Worm (Caenorhabditis elegans) whole organism, L3 larva: ENCODE measurements around the gene T19H12.15.

Source experiments
- R02D3.7 ChIP-seq: fragments of 150-350 bp; optimal IDR thresholded peaks from 2 replicates; lab custom pipeline; 2014; ENCODE audit warnings: missing biosample characterization, missing genetic modification characterization
- ZK546.5 ChIP-seq: sonication (generic microtip); optimal IDR thresholded peaks from 2 replicates; lab custom pipeline; 2017; ENCODE audit warnings: missing biosample characterization, missing genetic modification characterization
- ceh-16 ChIP-seq: sonication (generic microtip); optimal IDR thresholded peaks from 2 replicates; lab custom pipeline; 2017; ENCODE audit warnings: missing biosample characterization, missing genetic modification characterization
- ceh-28 ChIP-seq: fragments of 150-350 bp; optimal IDR thresholded peaks from 2 replicates; lab custom pipeline; 2014; ENCODE audit warnings: missing biosample characterization, missing genetic modification reagents, missing genetic modification characterization
- ceh-82 ChIP-seq: fragments of 150-350 bp; optimal IDR thresholded peaks from 2 replicates; lab custom pipeline; 2014; ENCODE audit warnings: missing biosample characterization, missing genetic modification characterization
- daf-12 ChIP-seq: fragments of 150-350 bp; optimal IDR thresholded peaks from 2 replicates; lab custom pipeline; 2014; ENCODE audit warnings: missing biosample characterization, missing genetic modification reagents, missing genetic modification characterization
- elt-1 ChIP-seq: fragments of 150-350 bp; optimal IDR thresholded peaks from 2 replicates; lab custom pipeline; 2014; ENCODE audit warnings: missing biosample characterization, missing genetic modification characterization
- elt-2 ChIP-seq: sonication (generic microtip); optimal IDR thresholded peaks from 2 replicates; lab custom pipeline; 2016; ENCODE audit warnings: missing genetic modification reagents, mild to moderate bottlenecking, missing genetic modification characterization, missing compliant biosample characterization
- elt-3 ChIP-seq, 3 experiments: fragments of 150-350 bp in 1 of 3; sonication (generic microtip) in 2 of 3; optimal IDR thresholded peaks; 2 replicates in 2 of 3; 4 replicates in 1 of 3; lab custom pipeline; 2014 to 2017; ENCODE audit warnings: missing biosample characterization in 3 of 3, missing genetic modification characterization in 3 of 3
- eor-1 ChIP-seq, 2 experiments: fragments of 150-350 bp; optimal IDR thresholded peaks; 2 replicates each; lab custom pipeline; 2014 to 2018; ENCODE audit warnings: missing biosample characterization in 2 of 2, missing genetic modification characterization in 2 of 2
- fkh-2 ChIP-seq: fragments of 150-350 bp; optimal IDR thresholded peaks from 2 replicates; lab custom pipeline; 2014; ENCODE audit warnings: missing biosample characterization, missing genetic modification reagents, missing genetic modification characterization
- fos-1 ChIP-seq: fragments of 150-350 bp; optimal IDR thresholded peaks from 2 replicates; lab custom pipeline; 2014; ENCODE audit warnings: missing biosample characterization, missing genetic modification characterization
- hmg-11 ChIP-seq: sonication (generic microtip); optimal IDR thresholded peaks from 2 replicates; lab custom pipeline; 2016; ENCODE audit warnings: missing genetic modification characterization, missing compliant biosample characterization
- lin-15B ChIP-seq: fragments of 150-350 bp; optimal IDR thresholded peaks from 2 replicates; lab custom pipeline; 2014; ENCODE audit warnings: missing biosample characterization, missing genetic modification characterization
- lsy-12 ChIP-seq: sonication (generic microtip); optimal IDR thresholded peaks from 2 replicates; lab custom pipeline; 2016; ENCODE audit warnings: mild to moderate bottlenecking, missing genetic modification characterization, missing compliant biosample characterization
- nfya-1 ChIP-seq: sonication (generic microtip); optimal IDR thresholded peaks from 2 replicates; lab custom pipeline; 2017; ENCODE audit warnings: missing genetic modification characterization, mild to moderate bottlenecking, missing compliant biosample characterization, antibody characterized with exemption, moderate library complexity; ENCODE audit not compliant: insufficient read depth
- nhr-12 ChIP-seq: fragments of 150-350 bp; optimal IDR thresholded peaks from 2 replicates; lab custom pipeline; 2014; ENCODE audit warnings: missing biosample characterization, missing genetic modification characterization
- nhr-23 ChIP-seq: fragments of 150-350 bp; optimal IDR thresholded peaks from 2 replicates; lab custom pipeline; 2014; ENCODE audit warnings: missing biosample characterization, missing genetic modification reagents, missing genetic modification characterization
- nhr-237 ChIP-seq: fragments of 150-350 bp; optimal IDR thresholded peaks from 2 replicates; lab custom pipeline; 2014; ENCODE audit warnings: missing biosample characterization, missing genetic modification characterization
- nhr-25 ChIP-seq: sonication (generic microtip); optimal IDR thresholded peaks from 2 replicates; lab custom pipeline; 2017; ENCODE audit warnings: missing biosample characterization, missing genetic modification characterization
- nhr-43 ChIP-seq: sonication (generic microtip); optimal IDR thresholded peaks from 2 replicates; lab custom pipeline; 2016; ENCODE audit warnings: mild to moderate bottlenecking, missing genetic modification characterization, missing compliant biosample characterization; ENCODE audit not compliant: poor library complexity, severe bottlenecking
- nhr-67 ChIP-seq: fragments of 150-350 bp; optimal IDR thresholded peaks from 2 replicates; lab custom pipeline; 2014; ENCODE audit warnings: missing biosample characterization, missing genetic modification characterization
- nhr-76 ChIP-seq: fragments of 150-350 bp; sonication (generic microtip); optimal IDR thresholded peaks from 5 replicates; lab custom pipeline; 2014; ENCODE audit warnings: missing biosample characterization, missing genetic modification characterization
- pha-4 ChIP-seq: fragments of 150-350 bp; optimal IDR thresholded peaks from 2 replicates; lab custom pipeline; 2014; ENCODE audit warnings: missing biosample characterization, missing genetic modification reagents, missing genetic modification characterization
- pqm-1 ChIP-seq: fragments of 150-350 bp; optimal IDR thresholded peaks from 2 replicates; lab custom pipeline; 2017; ENCODE audit warnings: missing biosample characterization, missing genetic modification characterization, inconsistent platforms
- sea-2 ChIP-seq: fragments of 150-350 bp; sonication (generic microtip); optimal IDR thresholded peaks from 4 replicates; lab custom pipeline; 2014; ENCODE audit warnings: missing biosample characterization, missing genetic modification reagents, missing genetic modification characterization
- skn-1 ChIP-seq: fragments of 150-350 bp; optimal IDR thresholded peaks from 2 replicates; lab custom pipeline; 2014; ENCODE audit warnings: missing biosample characterization, missing genetic modification characterization
- snpc-4 ChIP-seq: fragments of 150-350 bp; optimal IDR thresholded peaks from 2 replicates; lab custom pipeline; 2014; ENCODE audit warnings: missing biosample characterization, missing genetic modification characterization
- unc-39 ChIP-seq: sonication (generic microtip); optimal IDR thresholded peaks from 4 replicates; lab custom pipeline; 2017; ENCODE audit warnings: missing biosample characterization, missing genetic modification characterization
- unc-62 ChIP-seq: fragments of 150-350 bp; sonication (generic microtip); optimal IDR thresholded peaks from 4 replicates; lab custom pipeline; 2014; ENCODE audit warnings: missing biosample characterization, missing genetic modification reagents, missing genetic modification characterization
- ztf-11 ChIP-seq: fragments of 150-350 bp; optimal IDR thresholded peaks from 2 replicates; lab custom pipeline; 2014; ENCODE audit warnings: missing biosample characterization, missing genetic modification characterization

T19H12.15 gene

DNA sequence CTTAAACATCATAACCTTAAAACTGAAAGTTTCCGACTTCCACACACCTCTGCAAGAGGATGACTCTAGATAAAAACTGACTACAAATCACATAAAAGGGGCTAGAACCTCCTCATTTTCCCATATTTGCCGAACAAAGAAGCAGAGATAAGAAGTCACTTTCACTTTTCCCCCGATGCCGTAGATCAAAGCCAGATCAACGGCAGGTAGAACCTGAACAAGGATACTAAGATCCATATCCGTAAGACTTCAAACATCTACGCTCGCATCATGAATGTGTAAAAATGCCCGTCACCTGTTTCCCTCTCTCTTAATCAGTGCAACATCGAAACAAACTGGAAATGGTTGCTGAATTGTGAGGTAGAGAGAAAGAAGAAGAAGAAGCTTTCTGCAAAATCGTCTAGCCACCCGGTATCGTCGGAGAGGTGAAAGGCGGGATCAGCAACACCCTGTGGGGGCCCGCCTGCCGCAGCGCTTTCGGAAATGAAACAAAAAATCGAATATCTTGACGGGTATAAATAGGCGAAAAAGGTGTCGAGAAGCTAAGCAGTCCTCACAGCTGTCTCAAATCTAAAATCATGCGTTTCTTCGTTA, 39.6 kb upstream of the T19H12.15 start, which contains the start of gene C02E7.6:
TSS of gene C02E7.6 (plus strand) at position 544 of the 594 bp plus-strand sequence.
- TF ChIP-seq elt-1 (tag; lab: Kevin White, UChicago) = peak; percentile 94
- TF ChIP-seq nfya-1 = peak; percentile 9
- peak; percentile 97 for TF ChIP-seq nhr-25 (tag; lab: Kevin White, UChicago)
- TF ChIP-seq nhr-23 (tag; lab: Kevin White, UChicago) = peak; percentile 0
- no peak for TF ChIP-seq unc-62
- no peak for TF ChIP-seq nhr-12 (tag; lab: Kevin White, UChicago)
- TF ChIP-seq lin-15B = no peak
- peak in 1 of 3 experiments; percentile 22 for TF ChIP-seq elt-3 (tag; optimal IDR thresholded peaks at IDR 0.05; lab: Kevin White, UChicago)
- TF ChIP-seq nhr-43 (tag; lab: Kevin White, UChicago) = peak; percentile 92

DNA sequence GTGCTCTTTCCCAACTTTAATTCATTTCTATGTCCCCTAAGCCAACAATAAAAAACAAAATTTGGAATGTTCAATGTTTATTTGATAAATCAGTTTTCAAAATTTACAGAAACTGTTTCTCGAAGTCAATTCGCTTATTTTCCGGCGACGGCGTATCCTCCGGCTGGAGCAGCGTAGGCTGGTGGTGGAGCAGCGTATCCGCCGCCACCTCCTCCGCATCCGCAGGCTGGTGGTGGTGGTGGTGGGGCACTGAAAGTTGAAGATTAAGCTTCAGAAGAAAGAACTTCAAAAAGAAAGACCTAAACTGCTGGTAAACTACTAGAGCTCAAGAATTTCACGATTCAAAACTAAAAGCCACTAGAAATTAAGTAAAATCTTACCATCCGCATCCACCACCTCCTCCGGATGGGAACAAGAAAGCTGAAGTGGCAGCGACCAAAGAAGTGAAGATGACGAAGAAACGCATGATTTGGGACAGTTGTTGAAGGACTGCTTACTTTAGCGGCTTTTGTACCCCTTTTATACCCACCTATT, 39.0 kb upstream of the T19H12.15 start, which contains the start of gene C02E7.7:
TSS of gene C02E7.7 (minus strand) at position 484 of the 534 bp plus-strand sequence.
- no peak for TF ChIP-seq pqm-1 (tag; lab: Kevin White, UChicago)
- TF ChIP-seq, all 47 proteins: peak for 0

DNA sequence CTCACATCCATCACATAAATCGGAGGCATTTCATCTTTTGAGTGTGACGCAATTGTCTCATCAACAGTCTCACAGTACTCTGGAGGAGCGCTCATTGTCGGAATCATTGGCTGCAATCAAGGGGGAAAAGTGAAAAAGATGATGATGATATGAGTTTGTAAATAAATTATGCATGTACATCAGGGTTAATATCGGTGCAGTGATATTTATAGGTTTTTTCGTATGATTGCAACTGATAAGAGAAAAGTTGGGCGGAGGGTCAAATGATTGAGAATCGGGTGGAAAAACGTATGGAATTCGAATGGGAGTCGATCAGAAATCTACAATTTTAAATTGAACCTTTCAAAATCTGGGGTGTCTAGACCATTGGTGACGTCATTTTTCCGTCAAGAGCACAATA, 35.7 kb upstream of the T19H12.15 start, which contains the start of gene H23N18.6:
TSS of gene H23N18.6 (minus strand) at position 201 of the 400 bp plus-strand sequence.
- peak; percentile 26 for TF ChIP-seq pqm-1 (tag; lab: Kevin White, UChicago)
- peak; percentile 72 for TF ChIP-seq elt-2 (tag; lab: Kevin White, UChicago)
- no peak for TF ChIP-seq fkh-2

DNA sequence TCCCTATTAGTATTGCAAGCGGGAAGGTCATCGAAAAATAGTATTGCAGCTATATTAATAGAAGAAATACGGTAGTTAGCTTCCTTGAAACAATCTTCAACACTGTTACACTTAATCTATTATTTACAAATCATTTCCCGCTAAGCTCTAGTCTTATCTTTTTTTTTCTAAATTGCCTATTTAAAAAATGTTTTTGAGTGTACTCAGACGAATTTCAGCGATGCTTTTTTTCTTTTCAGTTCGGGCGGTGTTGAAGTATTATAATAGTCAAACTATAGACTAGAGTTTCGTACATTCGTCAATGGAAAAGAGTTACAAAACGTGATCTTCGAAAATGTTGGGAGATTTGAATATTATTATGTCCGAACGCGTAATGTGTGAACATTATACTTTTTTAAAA, 34.7 kb upstream of the T19H12.15 start:
- no peak for TF ChIP-seq pha-4 (tag; lab: Kevin White, UChicago)
- no peak for TF ChIP-seq eor-1 (tag; optimal IDR thresholded peaks at IDR 0.05; lab: Kevin White, UChicago)
- TF ChIP-seq ztf-11 (tag; lab: Kevin White, UChicago) = no peak
- TF ChIP-seq nhr-237 (tag; lab: Kevin White, UChicago) = no peak
- TF ChIP-seq nhr-76 (tag; lab: Kevin White, UChicago) = no peak
- no peak for TF ChIP-seq ceh-28
- no peak for TF ChIP-seq fos-1 (tag; lab: Kevin White, UChicago)

DNA sequence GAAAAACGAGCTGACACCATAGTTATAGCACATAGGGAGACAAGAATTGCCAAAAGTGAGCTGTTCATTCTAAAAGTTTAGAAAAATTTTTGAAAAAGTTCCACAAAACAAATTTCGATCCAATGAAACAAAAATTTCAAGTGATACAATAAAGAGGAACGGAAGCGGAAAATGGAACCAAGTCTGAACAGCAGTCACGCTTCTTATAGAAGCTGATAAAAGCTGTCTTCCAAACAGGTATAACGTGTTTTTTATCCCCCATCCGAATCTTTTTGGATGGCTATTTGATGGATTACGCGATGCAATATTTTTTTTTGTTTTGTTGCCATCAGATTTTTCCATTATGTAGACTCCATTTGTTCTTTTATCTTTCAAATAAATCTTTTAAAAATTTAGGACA, 33.2 kb upstream of the T19H12.15 start, which contains the start of gene H23N18.5:
TSS of gene H23N18.5 (minus strand) at position 69 of the 400 bp plus-strand sequence.
- TF ChIP-seq fkh-2 = no peak
- TF ChIP-seq nhr-23 (tag; lab: Kevin White, UChicago) = peak; percentile 30
- TF ChIP-seq ztf-11 (tag; lab: Kevin White, UChicago) = no peak
- TF ChIP-seq nhr-67 (tag; lab: Kevin White, UChicago) = no peak
- TF ChIP-seq skn-1 = no peak
- no peak for TF ChIP-seq nhr-76 (tag; lab: Kevin White, UChicago)
- TF ChIP-seq ZK546.5 (tag; lab: Kevin White, UChicago) = no peak
- TF ChIP-seq elt-1 (tag; lab: Kevin White, UChicago) = peak; percentile 62
- TF ChIP-seq daf-12 (tag; lab: Kevin White, UChicago) = no peak
- no peak for TF ChIP-seq unc-39
- no peak for TF ChIP-seq unc-62
- no peak for TF ChIP-seq fos-1 (tag; lab: Kevin White, UChicago)
- no peak for TF ChIP-seq nhr-12 (tag; lab: Kevin White, UChicago)
- no peak for TF ChIP-seq lin-15B
- no peak for TF ChIP-seq R02D3.7
- no peak for TF ChIP-seq sea-2 (GFP tag; lab: Kevin White, UChicago)
- TF ChIP-seq nhr-43 (tag; lab: Kevin White, UChicago) = peak; percentile 77
- no peak for TF ChIP-seq hmg-11 (tag; lab: Kevin White, UChicago)
- TF ChIP-seq pqm-1 (tag; lab: Kevin White, UChicago) = no peak
- no peak for TF ChIP-seq ceh-82 (tag; lab: Kevin White, UChicago)
- TF ChIP-seq, all 47 proteins: peak for 3

DNA sequence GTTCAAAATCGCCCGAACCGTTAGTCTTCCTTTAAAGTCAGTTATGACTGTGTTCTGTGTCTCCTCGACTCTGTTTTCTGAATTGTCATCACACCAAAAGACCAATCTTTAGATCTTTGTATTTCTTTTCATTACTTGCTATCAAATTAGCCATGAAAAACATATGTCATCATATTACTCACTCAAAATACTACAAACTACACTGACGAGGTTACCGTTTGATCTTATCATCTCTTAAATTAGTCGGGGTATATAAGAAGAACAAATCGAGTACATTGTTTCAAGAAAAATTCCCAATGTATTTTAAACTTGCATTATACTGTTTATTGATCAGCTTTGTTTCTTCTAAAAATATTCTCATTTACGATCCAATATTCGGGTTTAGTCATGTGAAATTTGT, 29.4 kb upstream of the T19H12.15 start, which contains the start of gene ugt-13:
TSS of gene ugt-13 (plus strand) at position 294 of the 400 bp plus-strand sequence.
- TF ChIP-seq nhr-25 (tag; lab: Kevin White, UChicago) (peak; percentile 58), snpc-4 (tag; lab: Kevin White, UChicago) (no peak), unc-62 (no peak), nhr-12 (tag; lab: Kevin White, UChicago) (no peak), nhr-23 (tag; lab: Kevin White, UChicago) (peak; percentile 54), unc-39 (no peak), nhr-76 (tag; lab: Kevin White, UChicago) (no peak), lsy-12 (tag; lab: Kevin White, UChicago) (no peak), elt-1 (tag; lab: Kevin White, UChicago) (peak; percentile 9), nhr-43 (tag; lab: Kevin White, UChicago) (peak; percentile 49), elt-3 (tag; optimal IDR thresholded peaks at IDR 0.05; lab: Kevin White, UChicago) (peak in 1 of 3 experiments; percentile 43), daf-12 (tag; lab: Kevin White, UChicago) (no peak), ceh-16 (tag; lab: Kevin White, UChicago) (no peak)
